Worm (Caenorhabditis elegans) whole organism, L1 larva: ENCODE data around the gene idpp-5.

Experiments used
- C34B4.2 ChIP-seq: sonication (generic microtip); optimal IDR thresholded peaks from 2 replicates; lab custom pipeline; 2017; ENCODE audit warnings: mild to moderate bottlenecking, missing genetic modification characterization, missing compliant biosample characterization
- F16B12.6 ChIP-seq: fragments of 150-350 bp; optimal IDR thresholded peaks from 2 replicates; lab custom pipeline; 2014; ENCODE audit warnings: missing biosample characterization, missing genetic modification characterization
- aha-1 ChIP-seq: fragments of 150-350 bp; optimal IDR thresholded peaks from 2 replicates; lab custom pipeline; 2014; ENCODE audit warnings: missing biosample characterization, missing genetic modification characterization
- alr-1 ChIP-seq: fragments of 200-800 bp; sonication (Bioruptor generic); optimal IDR thresholded peaks from 2 replicates; lab custom pipeline; 2018; ENCODE audit warnings: borderline replicate concordance, mild to moderate bottlenecking, missing genetic modification characterization, missing compliant biosample characterization
- aly-2 ChIP-seq: fragments of 150-350 bp; optimal IDR thresholded peaks from 2 replicates; lab custom pipeline; 2014; ENCODE audit warnings: missing biosample characterization, missing genetic modification characterization
- ama-1 ChIP-seq: fragments of 150-350 bp; optimal IDR thresholded peaks from 2 replicates; lab custom pipeline; 2014
- blmp-1 ChIP-seq: fragments of 150-350 bp; optimal IDR thresholded peaks from 2 replicates; lab custom pipeline; 2014; ENCODE audit warnings: missing biosample characterization, missing genetic modification characterization
- ceh-63 ChIP-seq: fragments of 200-800 bp; sonication (Bioruptor generic); optimal IDR thresholded peaks from 2 replicates; lab custom pipeline; 2018; ENCODE audit warnings: mild to moderate bottlenecking, missing genetic modification characterization, missing compliant biosample characterization
- ceh-8 ChIP-seq: fragments of 200-800 bp; sonication (Bioruptor generic); optimal IDR thresholded peaks from 2 replicates; lab custom pipeline; 2018; ENCODE audit warnings: mild to moderate bottlenecking, missing genetic modification characterization, moderate library complexity, missing compliant biosample characterization
- ceh-82 ChIP-seq, 3 experiments: fragments of 150-350 bp in 1 of 3; sonication (generic microtip) in 2 of 3; optimal IDR thresholded peaks; 2 replicates each; lab custom pipeline; 2014 to 2017; ENCODE audit warnings: missing biosample characterization in 3 of 3, missing genetic modification characterization in 3 of 3
- ceh-90 ChIP-seq: sonication (generic microtip); optimal IDR thresholded peaks from 2 replicates; lab custom pipeline; 2016; ENCODE audit warnings: missing genetic modification characterization, missing compliant biosample characterization
- dpl-1 ChIP-seq, 3 experiments: fragments of 150-350 bp in 2 of 3; sonication (generic microtip) in 1 of 3; optimal IDR thresholded peaks; 2 replicates each; lab custom pipeline; 2014 to 2017; ENCODE audit warnings: missing biosample characterization in 3 of 3, missing genetic modification characterization in 3 of 3, missing genetic modification reagents in 3 of 3
- efl-1 ChIP-seq, 4 experiments: fragments of 150-350 bp; optimal IDR thresholded peaks in 3 of 4; peaks in 1 of 4; 1 replicate in 1 of 4; 2 replicates in 3 of 4; lab custom pipeline; 2014; ENCODE audit warnings: missing biosample characterization in 2 of 4, missing genetic modification characterization in 2 of 4, missing genetic modification reagents in 2 of 4
- efl-3 ChIP-seq: fragments of 200-800 bp; sonication (Bioruptor generic); optimal IDR thresholded peaks from 2 replicates; lab custom pipeline; 2018; ENCODE audit warnings: mild to moderate bottlenecking, missing genetic modification characterization, missing compliant biosample characterization
- egl-27 ChIP-seq, 2 experiments: fragments of 150-350 bp in 1 of 2; sonication (generic microtip); optimal IDR thresholded peaks; 3 replicates each; lab custom pipeline; 2017 to 2018; ENCODE audit warnings: missing biosample characterization in 2 of 2, missing genetic modification characterization in 2 of 2, missing genetic modification reagents in 2 of 2
- fkh-10 ChIP-seq: sonication (generic microtip); optimal IDR thresholded peaks from 2 replicates; lab custom pipeline; 2017; ENCODE audit warnings: missing biosample characterization, missing genetic modification reagents, missing genetic modification characterization
- fkh-4 ChIP-seq: sonication (generic microtip); optimal IDR thresholded peaks from 2 replicates; lab custom pipeline; 2016; ENCODE audit warnings: missing compliant biosample characterization, missing genetic modification characterization, borderline replicate concordance
- grh-1 ChIP-seq: fragments of 200-800 bp; sonication (Bioruptor generic); IDR thresholded peaks from 2 replicates; pipeline ENCODE4 v1.3.6; 2022; ENCODE audit warnings: missing genetic modification reagents, missing genetic modification characterization, missing compliant biosample characterization
- hpl-2 ChIP-seq: fragments of 150-350 bp; optimal IDR thresholded peaks from 2 replicates; lab custom pipeline; 2014; ENCODE audit warnings: missing biosample characterization, missing genetic modification reagents, missing genetic modification characterization
- irx-1 ChIP-seq: sonication (generic microtip); optimal IDR thresholded peaks from 2 replicates; lab custom pipeline; 2016; ENCODE audit warnings: missing genetic modification characterization, missing compliant biosample characterization
- lin-15B ChIP-seq: fragments of 150-350 bp; sonication (generic microtip); optimal IDR thresholded peaks from 3 replicates; lab custom pipeline; 2014; ENCODE audit warnings: missing biosample characterization, missing genetic modification characterization
- lin-39 ChIP-seq: fragments of 150-350 bp; optimal IDR thresholded peaks from 2 replicates; lab custom pipeline; 2014; ENCODE audit warnings: missing biosample characterization, missing genetic modification reagents, missing genetic modification characterization
- lsy-2 ChIP-seq, 2 experiments: fragments of 150-350 bp; optimal IDR thresholded peaks; 2 replicates each; lab custom pipeline; 2014; ENCODE audit warnings: missing biosample characterization in 2 of 2, missing genetic modification characterization in 2 of 2
- mab-9 ChIP-seq: fragments of 200-800 bp; sonication (Bioruptor generic); IDR thresholded peaks from 2 replicates; pipeline ENCODE4 v1.3.6; 2022; ENCODE audit warnings: missing genetic modification reagents, missing genetic modification characterization, missing compliant biosample characterization
- mef-2 ChIP-seq: fragments of 150-350 bp; optimal IDR thresholded peaks from 2 replicates; lab custom pipeline; 2014; ENCODE audit warnings: missing biosample characterization, missing genetic modification characterization
- nhr-11 ChIP-seq: fragments of 150-350 bp; optimal IDR thresholded peaks from 2 replicates; lab custom pipeline; 2014; ENCODE audit warnings: missing biosample characterization, missing genetic modification characterization
- nhr-20 ChIP-seq: sonication (generic microtip); optimal IDR thresholded peaks from 2 replicates; lab custom pipeline; 2016; ENCODE audit warnings: mild to moderate bottlenecking, missing genetic modification characterization, missing compliant biosample characterization
- nhr-237 ChIP-seq: fragments of 150-350 bp; optimal IDR thresholded peaks from 2 replicates; lab custom pipeline; 2014; ENCODE audit warnings: missing biosample characterization, missing genetic modification characterization
- nhr-71 ChIP-seq: sonication (generic microtip); optimal IDR thresholded peaks from 2 replicates; lab custom pipeline; 2016; ENCODE audit warnings: mild to moderate bottlenecking, missing genetic modification characterization, moderate library complexity, missing compliant biosample characterization
- nhr-84 ChIP-seq: sonication (generic microtip); optimal IDR thresholded peaks from 2 replicates; lab custom pipeline; 2017; ENCODE audit warnings: missing biosample characterization, missing genetic modification characterization
- nhr-90 ChIP-seq: sonication (generic microtip); optimal IDR thresholded peaks from 2 replicates; lab custom pipeline; 2016; ENCODE audit warnings: mild to moderate bottlenecking, missing genetic modification characterization, missing compliant biosample characterization; ENCODE audit not compliant: poor library complexity
- pag-3 ChIP-seq: sonication (generic microtip); optimal IDR thresholded peaks from 2 replicates; lab custom pipeline; 2017; ENCODE audit warnings: missing genetic modification characterization, mild to moderate bottlenecking, missing compliant biosample characterization, antibody characterized with exemption, borderline replicate concordance; ENCODE audit not compliant: insufficient read depth
- pax-3 ChIP-seq: fragments of 200-800 bp; sonication (Bioruptor generic); optimal IDR thresholded peaks from 2 replicates; lab custom pipeline; 2018; ENCODE audit warnings: mild to moderate bottlenecking, missing genetic modification characterization, moderate library complexity, missing compliant biosample characterization
- pqm-1 ChIP-seq: sonication (generic microtip); optimal IDR thresholded peaks from 3 replicates; lab custom pipeline; 2017; ENCODE audit warnings: missing biosample characterization, missing genetic modification characterization
- skn-1 ChIP-seq: fragments of 150-350 bp; optimal IDR thresholded peaks from 2 replicates; lab custom pipeline; 2014; ENCODE audit warnings: missing biosample characterization, missing genetic modification characterization
- snpc-4 ChIP-seq: fragments of 150-350 bp; optimal IDR thresholded peaks from 2 replicates; lab custom pipeline; 2014; ENCODE audit warnings: missing biosample characterization, missing genetic modification characterization
- snu-23 ChIP-seq: sonication (generic microtip); optimal IDR thresholded peaks from 2 replicates; lab custom pipeline; 2016; ENCODE audit warnings: missing genetic modification characterization, missing compliant biosample characterization
- sup-37 ChIP-seq: fragments of 200-800 bp; sonication (Bioruptor generic); optimal IDR thresholded peaks from 2 replicates; lab custom pipeline; 2018; ENCODE audit warnings: mild to moderate bottlenecking, missing genetic modification characterization, missing compliant biosample characterization
- swsn-7 ChIP-seq: sonication (generic microtip); optimal IDR thresholded peaks from 2 replicates; lab custom pipeline; 2016; ENCODE audit warnings: missing genetic modification characterization, missing compliant biosample characterization
- tbx-2 ChIP-seq: sonication (generic microtip); optimal IDR thresholded peaks from 2 replicates; lab custom pipeline; 2016; ENCODE audit warnings: missing genetic modification characterization, missing compliant biosample characterization
- tlp-1 ChIP-seq: fragments of 150-350 bp; optimal IDR thresholded peaks from 2 replicates; lab custom pipeline; 2014; ENCODE audit warnings: missing biosample characterization, missing genetic modification characterization
- unc-130 ChIP-seq: fragments of 150-350 bp; optimal IDR thresholded peaks from 2 replicates; lab custom pipeline; 2017; ENCODE audit warnings: missing biosample characterization, missing genetic modification characterization, inconsistent platforms
- unc-30 ChIP-seq: sonication (generic microtip); optimal IDR thresholded peaks from 2 replicates; lab custom pipeline; 2017; ENCODE audit warnings: missing biosample characterization, missing genetic modification characterization
- unc-62 ChIP-seq: fragments of 150-350 bp; optimal IDR thresholded peaks from 2 replicates; lab custom pipeline; 2014; ENCODE audit warnings: missing biosample characterization, missing genetic modification reagents, missing genetic modification characterization
- unc-86 ChIP-seq: sonication (generic microtip); optimal IDR thresholded peaks from 2 replicates; lab custom pipeline; 2016; ENCODE audit warnings: missing genetic modification characterization, missing compliant biosample characterization
- unc-98 ChIP-seq: fragments of 200-800 bp; sonication (Bioruptor generic); IDR thresholded peaks from 2 replicates; pipeline ENCODE4 v1.3.6; 2022; ENCODE audit warnings: missing genetic modification characterization, missing compliant biosample characterization
- xbp-1 ChIP-seq: sonication (generic microtip); optimal IDR thresholded peaks from 2 replicates; lab custom pipeline; 2016; ENCODE audit warnings: missing genetic modification characterization, missing compliant biosample characterization
- zag-1 ChIP-seq: fragments of 150-350 bp; optimal IDR thresholded peaks from 2 replicates; lab custom pipeline; 2014; ENCODE audit warnings: missing biosample characterization, missing genetic modification characterization
- zip-4 ChIP-seq: fragments of 200-800 bp; sonication (Bioruptor generic); optimal IDR thresholded peaks from 2 replicates; lab custom pipeline; 2018; ENCODE audit warnings: mild to moderate bottlenecking, missing genetic modification characterization, moderate library complexity, missing compliant biosample characterization
- ztf-11 ChIP-seq, 2 experiments: sonication (generic microtip); optimal IDR thresholded peaks; 2 replicates each; lab custom pipeline; 2016 to 2017; ENCODE audit warnings: missing genetic modification characterization in 2 of 2, missing biosample characterization in 1 of 2, missing compliant biosample characterization in 1 of 2
- ztf-4 ChIP-seq: fragments of 150-350 bp; optimal IDR thresholded peaks from 2 replicates; lab custom pipeline; 2014; ENCODE audit warnings: missing biosample characterization, missing genetic modification characterization

The idpp-5 gene

ce11 chrX:3792715-3793114 is at the start of gene idpp-5:
Gene idpp-5, minus strand, starts transcription at chrX:3792815.
- no peak for TF ChIP-seq irx-1
- TF ChIP-seq sup-37 (GFP tag; lab: Kevin White, UChicago): no peak
- TF ChIP-seq efl-1 (optimal IDR thresholded peaks at IDR 0.05; lab: Kevin White, UChicago): no peak
- TF ChIP-seq efl-1 (GFP tag; optimal IDR thresholded peaks at IDR 0.05 in 1 of 2; lab: Kevin White, UChicago): no peak
- no peak for TF ChIP-seq grh-1 (GFP tag; lab: Robert Waterston, UW)
- TF ChIP-seq snu-23 (GFP tag; lab: Kevin White, UChicago): no peak
- TF ChIP-seq ceh-63 (GFP tag; lab: Kevin White, UChicago): no peak
- no peak for TF ChIP-seq fkh-10
- no peak for TF ChIP-seq aly-2 (tag; lab: Kevin White, UChicago)
- TF ChIP-seq unc-98: no peak
- TF ChIP-seq unc-86: no peak
- TF ChIP-seq pag-3 (tag; lab: Kevin White, UChicago): no peak
- TF ChIP-seq ceh-8: no peak
- no peak for TF ChIP-seq ceh-82 (tag; optimal IDR thresholded peaks at IDR 0.05; lab: Kevin White, UChicago)
- TF ChIP-seq lin-15B (tag; lab: Kevin White, UChicago): no peak
- no peak for TF ChIP-seq F16B12.6 (tag; lab: Kevin White, UChicago)
- no peak for TF ChIP-seq mef-2 (tag; lab: Kevin White, UChicago)
- no peak for TF ChIP-seq lin-39
- TF ChIP-seq unc-130 (tag; lab: Kevin White, UChicago): no peak
- TF ChIP-seq egl-27 (tag; optimal IDR thresholded peaks at IDR 0.05; lab: Kevin White, UChicago): no peak
- TF ChIP-seq skn-1 (tag; lab: Kevin White, UChicago): no peak

ce11 chrX:3839172-3839571 is 46.6 kb upstream of the idpp-5 start:
- no peak for TF ChIP-seq ceh-82 (tag; optimal IDR thresholded peaks at IDR 0.05; lab: Kevin White, UChicago)
- no peak for TF ChIP-seq fkh-4
- TF ChIP-seq nhr-11 (tag; lab: Kevin White, UChicago): no peak
- TF ChIP-seq zag-1: no peak
- TF ChIP-seq blmp-1 (tag; lab: Kevin White, UChicago): peak; percentile 37
- TF ChIP-seq tlp-1 (tag; lab: Kevin White, UChicago): no peak
- no peak for TF ChIP-seq ama-1
- TF ChIP-seq ztf-4: peak; percentile 55
- no peak for TF ChIP-seq sup-37 (GFP tag; lab: Kevin White, UChicago)
- no peak for TF ChIP-seq ceh-8
- TF ChIP-seq efl-1 (optimal IDR thresholded peaks at IDR 0.05; lab: Kevin White, UChicago): peak in 1 of 2 experiments; percentile 11
- TF ChIP-seq efl-1 (GFP tag; optimal IDR thresholded peaks at IDR 0.05 in 1 of 2; lab: Kevin White, UChicago): no peak
- no peak for TF ChIP-seq skn-1 (tag; lab: Kevin White, UChicago)
- no peak for TF ChIP-seq alr-1
- TF ChIP-seq snpc-4 (tag; lab: Kevin White, UChicago): no peak
- TF ChIP-seq ztf-11 (tag; optimal IDR thresholded peaks at IDR 0.05; lab: Kevin White, UChicago): no peak
- TF ChIP-seq nhr-71 (tag; lab: Kevin White, UChicago): peak; percentile 90
- TF ChIP-seq unc-30 (tag; lab: Kevin White, UChicago): no peak
- no peak for TF ChIP-seq unc-62 (GFP tag; lab: Kevin White, UChicago)
- no peak for TF ChIP-seq pqm-1 (tag; lab: Kevin White, UChicago)
- TF ChIP-seq lsy-2 (tag; optimal IDR thresholded peaks at IDR 0.05; lab: Kevin White, UChicago): peak; percentile 30 to 57
- no peak for TF ChIP-seq nhr-84
- peak; percentile 87 for TF ChIP-seq unc-130 (tag; lab: Kevin White, UChicago)
- peak; percentile 45 for TF ChIP-seq tbx-2 (tag; lab: Kevin White, UChicago)
- TF ChIP-seq nhr-20: peak; percentile 72
- TF ChIP-seq swsn-7 (tag; lab: Kevin White, UChicago): peak; percentile 18
- TF ChIP-seq nhr-90 (tag; lab: Kevin White, UChicago): peak; percentile 40
- TF ChIP-seq unc-98: no peak
- TF ChIP-seq dpl-1 (GFP tag; optimal IDR thresholded peaks at IDR 0.05; lab: Kevin White, UChicago): peak in 2 of 3 experiments; percentile 0 to 6
- TF ChIP-seq xbp-1 (tag; lab: Kevin White, UChicago): peak; percentile 29
- TF ChIP-seq mab-9 (GFP tag; lab: Robert Waterston, UW): no peak
- TF ChIP-seq zip-4 (GFP tag; lab: Kevin White, UChicago): no peak
- no peak for TF ChIP-seq C34B4.2 (tag; lab: Kevin White, UChicago)
- TF ChIP-seq nhr-237 (tag; lab: Kevin White, UChicago): no peak
- TF ChIP-seq ceh-90 (tag; lab: Kevin White, UChicago): no peak
- no peak for TF ChIP-seq aha-1 (tag; lab: Kevin White, UChicago)
- no peak for TF ChIP-seq pax-3
- TF ChIP-seq hpl-2 (GFP tag; lab: Kevin White, UChicago): no peak
- TF ChIP-seq efl-3: no peak
- no peak for TF ChIP-seq unc-86
- TF ChIP-seq irx-1: peak; percentile 42
